Worm (Caenorhabditis elegans): ENCODE measurements around the gene C18E9.7.

Gene C18E9.7

ce11 chrII:8962206-8962605 is 20.4 kb downstream of the C18E9.7 start:
- TF ChIP-seq tra-4 (tag; optimal IDR thresholded peaks at IDR 0.05) (no peak), flt-1 (GFP tag; IDR thresholded peaks at IDR 0.05) (no peak), ceh-13 (GFP tag; optimal IDR thresholded peaks at IDR 0.05) (no peak), hnd-1 (tag; optimal IDR thresholded peaks at IDR 0.05) (no peak)

DNA sequence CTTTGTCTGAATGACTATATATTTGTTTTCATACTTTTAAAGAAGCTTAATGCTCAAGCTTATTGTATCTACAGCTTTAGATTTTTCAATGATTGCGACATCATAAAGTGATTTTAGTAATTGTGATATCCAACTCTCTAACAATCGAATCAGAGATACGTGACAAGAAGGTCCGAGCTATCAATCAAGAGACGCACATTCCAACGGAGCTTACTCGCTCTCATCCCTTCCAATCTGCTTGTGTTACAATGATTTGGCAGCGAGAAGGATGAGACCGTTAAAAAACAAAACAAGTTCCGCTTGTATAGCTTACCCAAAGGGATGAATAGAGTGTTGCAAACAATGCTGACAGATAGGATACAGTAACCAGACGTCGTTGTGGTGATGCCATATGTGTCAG is 21.1 kb downstream of the C18E9.7 start:
- TF ChIP-seq ets-7 (tag; optimal IDR thresholded peaks at IDR 0.05): no peak
- no peak for TF ChIP-seq tbx-37 (GFP tag; conservative IDR thresholded peaks at IDR 0.05)
- TF ChIP-seq aly-1 (tag; optimal IDR thresholded peaks at IDR 0.05): no peak
- no peak for TF ChIP-seq tbx-11 (GFP tag; IDR thresholded peaks at IDR 0.05)
- no peak for TF ChIP-seq flt-1 (GFP tag; IDR thresholded peaks at IDR 0.05)
- TF ChIP-seq hmg-4 (GFP tag; optimal IDR thresholded peaks at IDR 0.05): no peak
- TF ChIP-seq sea-1 (GFP tag; conservative IDR thresholded peaks at IDR 0.05): no peak
- TF ChIP-seq scrt-1 (GFP tag; IDR thresholded peaks at IDR 0.05): no peak

DNA sequence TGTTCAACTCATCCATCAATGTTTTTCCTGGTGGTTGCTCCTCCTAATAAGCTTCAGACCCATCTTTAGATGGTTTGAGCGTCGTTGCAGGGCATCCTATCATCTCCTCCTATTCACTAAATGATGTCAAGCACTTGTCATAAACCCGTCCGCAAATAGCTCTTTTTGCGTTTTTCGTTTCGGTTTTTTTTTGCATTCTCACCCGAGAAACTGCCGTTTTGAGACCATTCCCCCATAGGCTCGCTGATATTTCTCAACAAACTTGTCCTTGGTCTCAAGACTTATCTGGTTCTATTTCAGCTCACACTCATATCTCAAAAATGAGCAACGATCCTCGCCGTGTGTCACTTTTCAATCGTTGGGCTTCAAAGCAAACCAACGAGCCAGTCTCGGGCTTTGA is 22.2 kb downstream of the C18E9.7 start, which contains the start of gene cal-2:
Gene cal-2, plus strand, starts transcription at position 301 of the 400 bp plus-strand sequence.
- TF ChIP-seq ceh-13 (GFP tag; optimal IDR thresholded peaks at IDR 0.05) (no peak), F13C5.2 (tag; optimal IDR thresholded peaks at IDR 0.05) (no peak), tbx-37 (GFP tag; conservative IDR thresholded peaks at IDR 0.05) (no peak), hmg-4 (GFP tag; optimal IDR thresholded peaks at IDR 0.05) (no peak), sea-1 (GFP tag; conservative IDR thresholded peaks at IDR 0.05) (no peak), aly-1 (tag; optimal IDR thresholded peaks at IDR 0.05) (no peak), scrt-1 (GFP tag; IDR thresholded peaks at IDR 0.05) (no peak), tbx-11 (GFP tag; IDR thresholded peaks at IDR 0.05) (no peak), ceh-36 (tag; optimal IDR thresholded peaks at IDR 0.05) (no peak), ets-7 (tag; optimal IDR thresholded peaks at IDR 0.05) (no peak), flt-1 (GFP tag; IDR thresholded peaks at IDR 0.05) (no peak), pes-1 (GFP tag; IDR thresholded peaks at IDR 0.05) (no peak), hnd-1 (tag; optimal IDR thresholded peaks at IDR 0.05) (no peak), ama-1 (optimal IDR thresholded peaks at IDR 0.05) (no peak), hmbx-1 (tag; optimal IDR thresholded peaks at IDR 0.05) (no peak), B0310.2 (tag; optimal IDR thresholded peaks at IDR 0.05) (no peak)

DNA sequence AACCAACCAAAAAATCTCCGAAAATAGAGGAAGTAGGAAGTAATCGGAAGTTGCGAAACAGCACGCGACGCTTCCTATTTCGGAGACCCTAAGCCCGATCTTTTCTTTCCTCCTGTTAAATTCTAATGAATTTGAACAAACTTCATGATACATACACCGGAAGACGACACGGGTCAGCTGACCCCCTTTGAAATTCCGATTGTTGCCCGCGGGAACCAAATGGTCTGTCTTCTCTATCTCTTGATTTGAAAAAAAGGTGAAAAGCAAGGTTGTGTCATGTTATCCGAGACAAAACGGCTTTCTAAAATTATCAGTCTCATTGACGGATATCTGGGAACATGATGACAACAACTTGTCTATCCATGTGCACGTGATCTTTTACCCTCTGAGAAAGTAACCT is 23.5 kb downstream of the C18E9.7 start:
- TF ChIP-seq ama-1 (optimal IDR thresholded peaks at IDR 0.05): no peak
- no peak for TF ChIP-seq aly-1 (tag; optimal IDR thresholded peaks at IDR 0.05)
- TF ChIP-seq hmg-4 (GFP tag; optimal IDR thresholded peaks at IDR 0.05): no peak
- TF ChIP-seq B0310.2 (tag; optimal IDR thresholded peaks at IDR 0.05): no peak
- no peak for TF ChIP-seq F13C5.2 (tag; optimal IDR thresholded peaks at IDR 0.05)
- no peak for TF ChIP-seq hnd-1 (tag; optimal IDR thresholded peaks at IDR 0.05)
- no peak for TF ChIP-seq pes-1 (GFP tag; IDR thresholded peaks at IDR 0.05)
- TF ChIP-seq hmbx-1 (tag; optimal IDR thresholded peaks at IDR 0.05): no peak

DNA sequence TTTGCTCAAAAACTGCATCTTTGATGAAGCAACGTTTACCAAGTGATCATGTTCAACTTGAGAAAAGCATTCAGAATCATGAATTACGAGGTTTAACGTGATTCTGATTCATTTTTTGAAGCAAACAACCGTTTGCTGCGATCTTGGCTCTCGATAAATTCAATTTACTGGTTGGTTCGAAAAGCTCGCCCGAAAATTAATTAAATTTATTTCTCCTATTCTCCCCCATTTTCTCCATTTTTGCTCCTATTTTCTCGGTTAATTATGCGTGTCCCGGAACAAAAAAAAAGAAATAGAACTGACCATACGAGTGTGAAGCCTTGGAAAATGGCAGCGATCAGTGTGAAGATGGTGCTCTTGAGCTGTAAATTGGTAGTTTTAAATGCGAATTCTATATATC is 25.7 kb downstream of the C18E9.7 start:
- TF ChIP-seq hnd-1 (tag; optimal IDR thresholded peaks at IDR 0.05): no peak
- no peak for TF ChIP-seq sea-1 (GFP tag; conservative IDR thresholded peaks at IDR 0.05)
- no peak for TF ChIP-seq pes-1 (GFP tag; IDR thresholded peaks at IDR 0.05)

DNA sequence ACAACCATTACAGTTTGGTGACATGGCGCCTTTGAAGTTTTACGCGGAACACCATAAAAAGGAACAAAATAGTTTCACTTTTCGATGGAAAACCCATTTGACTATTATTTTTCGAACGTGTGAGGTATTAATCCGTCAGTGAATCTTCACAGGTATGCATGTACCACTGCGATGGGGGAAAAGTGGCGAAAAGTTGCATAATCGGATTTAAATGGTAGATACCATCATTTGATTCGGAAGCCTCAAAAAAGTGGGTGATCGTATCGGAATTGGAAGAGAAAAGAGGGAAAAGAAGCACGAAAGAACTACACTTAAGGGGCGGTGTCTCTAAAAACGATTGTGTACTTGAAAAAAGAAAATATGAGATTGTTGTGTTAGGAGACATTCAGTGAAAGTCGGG is 28.9 kb downstream of the C18E9.7 start:
- TF ChIP-seq pes-1 (GFP tag; IDR thresholded peaks at IDR 0.05) (no peak), ets-7 (tag; optimal IDR thresholded peaks at IDR 0.05) (no peak), tbx-37 (GFP tag; conservative IDR thresholded peaks at IDR 0.05) (no peak), tra-4 (tag; optimal IDR thresholded peaks at IDR 0.05) (no peak), aly-1 (tag; optimal IDR thresholded peaks at IDR 0.05) (no peak), hmg-4 (GFP tag; optimal IDR thresholded peaks at IDR 0.05) (no peak), ceh-36 (tag; optimal IDR thresholded peaks at IDR 0.05) (no peak), tbx-11 (GFP tag; IDR thresholded peaks at IDR 0.05) (no peak), sea-1 (GFP tag; conservative IDR thresholded peaks at IDR 0.05) (no peak), B0310.2 (tag; optimal IDR thresholded peaks at IDR 0.05) (no peak), hmbx-1 (tag; optimal IDR thresholded peaks at IDR 0.05) (no peak), hnd-1 (tag; optimal IDR thresholded peaks at IDR 0.05) (no peak), ceh-13 (GFP tag; optimal IDR thresholded peaks at IDR 0.05) (no peak), flt-1 (GFP tag; IDR thresholded peaks at IDR 0.05) (no peak), scrt-1 (GFP tag; IDR thresholded peaks at IDR 0.05) (no peak), ama-1 (optimal IDR thresholded peaks at IDR 0.05) (no peak), F13C5.2 (tag; optimal IDR thresholded peaks at IDR 0.05) (no peak)

DNA sequence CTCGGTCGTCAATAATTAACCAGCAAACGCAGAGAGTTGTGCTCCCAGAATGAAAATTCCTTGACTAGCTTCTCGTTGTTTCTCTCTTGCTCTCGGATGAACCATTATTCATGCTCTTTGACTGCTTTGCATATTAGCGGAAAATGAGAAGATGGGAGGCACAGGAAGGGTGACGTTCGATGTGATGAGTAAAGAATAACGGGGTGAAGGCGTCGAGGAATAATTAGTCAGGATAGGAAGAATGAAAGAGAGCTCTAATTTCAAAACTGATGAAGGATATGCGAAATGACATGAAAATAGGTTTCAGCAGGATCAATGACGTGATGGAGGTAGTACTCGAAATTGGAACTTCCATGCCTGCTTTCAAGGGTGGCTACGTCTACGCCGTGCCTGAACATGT is 31.3 kb downstream of the C18E9.7 start:
- TF ChIP-seq hnd-1 (tag; optimal IDR thresholded peaks at IDR 0.05): no peak
- TF ChIP-seq hmg-4 (GFP tag; optimal IDR thresholded peaks at IDR 0.05): no peak
- no peak for TF ChIP-seq scrt-1 (GFP tag; IDR thresholded peaks at IDR 0.05)
- no peak for TF ChIP-seq tbx-11 (GFP tag; IDR thresholded peaks at IDR 0.05)
- no peak for TF ChIP-seq ama-1 (optimal IDR thresholded peaks at IDR 0.05)
- TF ChIP-seq sea-1 (GFP tag; conservative IDR thresholded peaks at IDR 0.05): no peak
- no peak for TF ChIP-seq ceh-13 (GFP tag; optimal IDR thresholded peaks at IDR 0.05)
- no peak for TF ChIP-seq pes-1 (GFP tag; IDR thresholded peaks at IDR 0.05)
- no peak for TF ChIP-seq tbx-37 (GFP tag; conservative IDR thresholded peaks at IDR 0.05)
- TF ChIP-seq aly-1 (tag; optimal IDR thresholded peaks at IDR 0.05): no peak
- no peak for TF ChIP-seq ceh-36 (tag; optimal IDR thresholded peaks at IDR 0.05)
- TF ChIP-seq ets-7 (tag; optimal IDR thresholded peaks at IDR 0.05): no peak
- TF ChIP-seq hmbx-1 (tag; optimal IDR thresholded peaks at IDR 0.05): no peak
- TF ChIP-seq flt-1 (GFP tag; IDR thresholded peaks at IDR 0.05): no peak
- TF ChIP-seq B0310.2 (tag; optimal IDR thresholded peaks at IDR 0.05): no peak
- TF ChIP-seq tra-4 (tag; optimal IDR thresholded peaks at IDR 0.05): no peak
- TF ChIP-seq F13C5.2 (tag; optimal IDR thresholded peaks at IDR 0.05): no peak

DNA sequence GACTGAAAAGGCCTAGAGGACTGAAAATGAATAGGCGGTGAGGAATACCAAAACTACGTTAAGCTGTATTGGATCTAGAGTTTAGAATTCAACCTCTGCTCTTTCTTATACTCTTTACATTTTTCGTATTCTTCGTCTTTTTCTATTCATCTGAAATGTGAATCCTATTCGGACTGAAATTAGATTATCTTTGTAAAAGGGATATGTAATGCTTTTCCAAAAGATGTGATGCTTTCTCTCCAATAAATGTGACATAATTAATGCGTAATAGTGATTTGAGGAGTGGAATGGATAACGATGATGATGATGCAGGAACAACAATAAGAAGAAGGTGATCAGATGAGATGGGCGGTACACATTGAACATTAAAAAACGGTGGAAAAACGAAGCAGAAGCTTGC is 33.9 kb downstream of the C18E9.7 start:
- TF ChIP-seq pes-1 (GFP tag; IDR thresholded peaks at IDR 0.05) (no peak), tbx-11 (GFP tag; IDR thresholded peaks at IDR 0.05) (no peak), ets-7 (tag; optimal IDR thresholded peaks at IDR 0.05) (no peak), ceh-36 (tag; optimal IDR thresholded peaks at IDR 0.05) (no peak), flt-1 (GFP tag; IDR thresholded peaks at IDR 0.05) (no peak), ama-1 (optimal IDR thresholded peaks at IDR 0.05) (no peak), aly-1 (tag; optimal IDR thresholded peaks at IDR 0.05) (no peak), F13C5.2 (tag; optimal IDR thresholded peaks at IDR 0.05) (no peak), hmg-4 (GFP tag; optimal IDR thresholded peaks at IDR 0.05) (no peak), sea-1 (GFP tag; conservative IDR thresholded peaks at IDR 0.05) (no peak)

Data from whole organism, early embryonic.